Fruit fly (Drosophila melanogaster) whole organism, wandering third instar larva: Measurements from ENCODE around the gene hid.

Experiments
- HLH106 ChIP-seq: fragments of 200-800 bp; optimal IDR thresholded peaks from 3 replicates; lab custom pipeline; 2019; ENCODE audit warnings: missing biosample characterization, mild to moderate bottlenecking, missing genetic modification characterization, moderate library complexity
- Sp1 ChIP-seq: fragments of 200-800 bp; sonication (Bioruptor generic); optimal IDR thresholded peaks from 3 replicates; lab custom pipeline; 2019; ENCODE audit warnings: missing biosample characterization, mild to moderate bottlenecking, missing genetic modification characterization, moderate library complexity
- br ChIP-seq: fragments of 200-800 bp; sonication (Bioruptor generic); optimal IDR thresholded peaks from 2 replicates; lab custom pipeline; 2016; ENCODE audit warnings: missing biosample characterization, missing genetic modification characterization
- psq ChIP-seq: fragments of 200-800 bp; sonication (Bioruptor generic); optimal IDR thresholded peaks from 3 replicates; lab custom pipeline; 2017; ENCODE audit warnings: missing biosample characterization, mild to moderate bottlenecking, missing genetic modification characterization, moderate library complexity
- sage ChIP-seq: fragments of 200-800 bp; sonication (Bioruptor generic); optimal IDR thresholded peaks from 2 replicates; lab custom pipeline; 2016; ENCODE audit warnings: missing biosample characterization, mild to moderate bottlenecking, missing genetic modification characterization

DNA sequence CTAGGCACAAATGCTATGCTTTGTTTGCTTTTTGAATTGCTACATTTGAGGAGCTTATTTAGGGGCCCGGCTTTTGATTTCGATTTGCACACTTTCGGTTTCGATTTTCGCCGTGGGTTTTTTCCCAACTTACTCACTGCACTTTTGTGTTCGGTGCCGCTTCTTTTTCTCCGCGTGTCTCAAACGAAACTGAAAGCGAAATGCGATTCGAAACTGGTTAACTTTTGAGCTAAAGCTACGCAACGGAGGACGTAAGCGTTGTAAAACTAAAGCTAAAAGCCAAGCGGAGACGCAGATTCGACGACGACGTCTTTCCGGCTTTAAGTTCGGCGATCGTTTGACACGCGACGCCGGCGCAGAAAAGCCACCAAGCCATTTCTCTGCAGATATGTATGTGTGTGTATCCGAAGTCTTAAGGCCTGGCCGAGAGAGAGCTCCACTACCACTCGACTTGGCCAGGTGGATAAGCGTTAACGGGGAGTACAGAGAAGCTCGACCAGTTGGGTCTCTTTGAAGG is 23.2 kb downstream of the hid start, which contains the start of gene CG13699:
- TF ChIP-seq br (no peak), Sp1 (GFP tag; lab: Kevin White, UChicago) (no peak), HLH106 (no peak), sage (no peak), psq (no peak)
